Worm (Caenorhabditis elegans): ENCODE results near the gene lys-10.

ce11 chrIV:8354572-8354971 is 21.9 kb downstream of the lys-10 start, which contains the start of gene F17E9.3:
- TF ChIP-seq unc-130 (tag; optimal IDR thresholded peaks at IDR 0.05) (no peak), egl-13 (tag; optimal IDR thresholded peaks at IDR 0.05) (no peak), nhr-90 (tag; optimal IDR thresholded peaks at IDR 0.05; ENCODE audit: poor library complexity) (no peak), nhr-76 (tag; optimal IDR thresholded peaks at IDR 0.05) (no peak)
